Fruit fly (Drosophila melanogaster) whole organism, embryonic: ENCODE data around the gene CG15473.

ENCODE experiments used
- CG10209 ChIP-seq: fragments of 200-800 bp; sonication (Bioruptor generic); optimal IDR thresholded peaks from 3 replicates; lab custom pipeline; 2017; ENCODE audit warnings: missing biosample characterization, mild to moderate bottlenecking, missing genetic modification characterization, missing genetic modification reagents
- CG1024 ChIP-seq: fragments of 200-800 bp; sonication (Bioruptor generic); IDR thresholded peaks from 2 replicates; pipeline ENCODE4 v1.3.6; 2022; ENCODE audit warnings: missing biosample characterization, missing genetic modification characterization
- CG11093 ChIP-seq: fragments of 200-800 bp; sonication (Bioruptor generic); IDR thresholded peaks from 3 replicates; pipeline ENCODE4 v1.3.6; 2022; ENCODE audit warnings: missing biosample characterization, missing genetic modification characterization
- CG12071 ChIP-seq: fragments of 200-800 bp; sonication (Bioruptor generic); optimal IDR thresholded peaks from 3 replicates; lab custom pipeline; 2018; ENCODE audit warnings: missing biosample characterization, mild to moderate bottlenecking, missing genetic modification characterization
- CG14050 ChIP-seq: fragments of 200-800 bp; sonication (Bioruptor generic); IDR thresholded peaks from 3 replicates; pipeline ENCODE4 v1.3.6; 2022; ENCODE audit warnings: missing biosample characterization, missing genetic modification characterization
- CG15601 ChIP-seq: fragments of 200-800 bp; sonication (Bioruptor generic); optimal IDR thresholded peaks from 3 replicates; lab custom pipeline; 2019; ENCODE audit warnings: missing biosample characterization, mild to moderate bottlenecking, missing genetic modification characterization, moderate library complexity
- CG1603 ChIP-seq: fragments of 200-800 bp; sonication (Bioruptor generic); optimal IDR thresholded peaks from 2 replicates; lab custom pipeline; 2019; ENCODE audit warnings: missing biosample characterization, mild to moderate bottlenecking, missing genetic modification characterization, moderate library complexity
- CG16813 ChIP-seq: fragments of 200-800 bp; sonication (Bioruptor generic); IDR thresholded peaks from 3 replicates; pipeline ENCODE4 v1.3.6; 2022; ENCODE audit warnings: missing biosample characterization, missing genetic modification characterization; ENCODE audit not compliant: partially characterized antibody
- CG17359 ChIP-seq: fragments of 200-800 bp; sonication (Bioruptor generic); optimal IDR thresholded peaks from 3 replicates; lab custom pipeline; 2018; ENCODE audit warnings: missing biosample characterization, mild to moderate bottlenecking, missing genetic modification characterization, moderate library complexity
- CG17829 ChIP-seq: fragments of 200-800 bp; optimal IDR thresholded peaks from 2 replicates; lab custom pipeline; 2019; ENCODE audit warnings: missing biosample characterization, mild to moderate bottlenecking, missing genetic modification characterization, moderate library complexity
- CG2202 ChIP-seq: fragments of 200-800 bp; sonication (Bioruptor generic); optimal IDR thresholded peaks from 2 replicates; lab custom pipeline; 2018; ENCODE audit warnings: missing biosample characterization, mild to moderate bottlenecking, missing genetic modification characterization
- CG2678 ChIP-seq: fragments of 200-800 bp; sonication (Bioruptor generic); optimal IDR thresholded peaks from 3 replicates; lab custom pipeline; 2019; ENCODE audit warnings: missing biosample characterization, mild to moderate bottlenecking, missing genetic modification characterization, moderate library complexity
- CG30020 ChIP-seq: fragments of 200-800 bp; optimal IDR thresholded peaks from 2 replicates; lab custom pipeline; 2019; ENCODE audit warnings: missing biosample characterization, mild to moderate bottlenecking, missing genetic modification characterization, moderate library complexity
- CG43689 ChIP-seq: fragments of 200-800 bp; sonication (Bioruptor generic); IDR thresholded peaks from 2 replicates; pipeline ENCODE4 v1.3.6; 2022; ENCODE audit warnings: missing biosample characterization, missing genetic modification characterization
- CG4404 ChIP-seq: fragments of 200-800 bp; sonication (Bioruptor generic); IDR thresholded peaks from 2 replicates; pipeline ENCODE4 v1.3.6; 2022; ENCODE audit warnings: missing biosample characterization, missing genetic modification characterization
- CG7839 ChIP-seq: fragments of 200-800 bp; sonication (Bioruptor generic); optimal IDR thresholded peaks from 3 replicates; lab custom pipeline; 2018; ENCODE audit warnings: missing biosample characterization, mild to moderate bottlenecking, missing genetic modification characterization, moderate library complexity
- CrebB ChIP-seq: fragments of 200-800 bp; sonication (Bioruptor generic); optimal IDR thresholded peaks from 3 replicates; lab custom pipeline; 2018; ENCODE audit warnings: missing biosample characterization, mild to moderate bottlenecking, missing genetic modification characterization
- Doc3 ChIP-seq: fragments of 200-800 bp; sonication (Bioruptor generic); IDR thresholded peaks from 3 replicates; pipeline ENCODE4 v1.3.6; 2022; ENCODE audit warnings: missing biosample characterization, missing genetic modification characterization; ENCODE audit not compliant: partially characterized antibody
- Dref ChIP-seq: fragments of 200-800 bp; sonication (Bioruptor generic); IDR thresholded peaks from 2 replicates; pipeline ENCODE4 v1.3.6; 2022; ENCODE audit warnings: missing biosample characterization, missing genetic modification characterization
- Ets65A ChIP-seq: fragments of 200-800 bp; sonication (Bioruptor generic); peaks from one replicate; lab custom pipeline; 2016; ENCODE audit warnings: missing biosample characterization, missing genetic modification characterization
- H15 ChIP-seq: fragments of 200-800 bp; sonication (Bioruptor generic); IDR thresholded peaks from 3 replicates; pipeline ENCODE4 v1.3.6; 2022; ENCODE audit warnings: missing biosample characterization, missing genetic modification characterization
- Hr78 ChIP-seq, 2 experiments: fragments of 200-800 bp in 1 of 2; fragments of >200 bp in 1 of 2; sonication (Bioruptor generic) in 1 of 2; optimal IDR thresholded peaks; 2 replicates each; lab custom pipeline; 2017 to 2019; ENCODE audit warnings: missing biosample characterization in 2 of 2, missing genetic modification characterization in 2 of 2, mild to moderate bottlenecking in 1 of 2, moderate library complexity in 1 of 2
- MBD-R2 ChIP-seq: fragments of 200-800 bp; sonication (Bioruptor generic); IDR thresholded peaks from 2 replicates; pipeline ENCODE4 v1.3.6; 2022; ENCODE audit warnings: missing biosample characterization, missing genetic modification characterization
- Oaz ChIP-seq: fragments of 200-800 bp; sonication (Bioruptor generic); IDR thresholded peaks from 2 replicates; pipeline ENCODE4 v1.3.6; 2022; ENCODE audit warnings: missing biosample characterization, missing genetic modification characterization
- Oli ChIP-seq: fragments of 200-800 bp; sonication (Bioruptor generic); optimal IDR thresholded peaks from 2 replicates; lab custom pipeline; 2018; ENCODE audit warnings: missing biosample characterization, mild to moderate bottlenecking, missing genetic modification characterization, moderate library complexity
- ab ChIP-seq: fragments of 200-800 bp; sonication (Bioruptor generic); optimal IDR thresholded peaks from 2 replicates; lab custom pipeline; 2016; ENCODE audit warnings: missing biosample characterization, missing genetic modification characterization
- ara ChIP-seq: fragments of 200-800 bp; sonication (Bioruptor generic); IDR thresholded peaks from 2 replicates; pipeline ENCODE4 v1.3.6; 2022; ENCODE audit warnings: missing biosample characterization, missing genetic modification characterization
- az2 ChIP-seq: fragments of 200-800 bp; sonication (Bioruptor generic); optimal IDR thresholded peaks from 3 replicates; lab custom pipeline; 2016; ENCODE audit warnings: missing biosample characterization, missing genetic modification characterization
- btn ChIP-seq: fragments of 200-800 bp; sonication (Bioruptor generic); optimal IDR thresholded peaks from 2 replicates; lab custom pipeline; 2016; ENCODE audit warnings: missing biosample characterization, missing genetic modification characterization
- cato ChIP-seq: fragments of 200-800 bp; sonication (Bioruptor generic); optimal IDR thresholded peaks from 2 replicates; lab custom pipeline; 2016; ENCODE audit warnings: missing biosample characterization, missing genetic modification characterization, borderline replicate concordance
- chm ChIP-seq: fragments of 200-800 bp; sonication (Bioruptor generic); IDR thresholded peaks from 2 replicates; pipeline ENCODE4 v1.3.6; 2022; ENCODE audit warnings: missing biosample characterization, missing genetic modification characterization
- chn ChIP-seq: fragments of 200-800 bp; sonication (Bioruptor generic); optimal IDR thresholded peaks from 2 replicates; lab custom pipeline; 2016; ENCODE audit warnings: missing biosample characterization, missing genetic modification characterization
- da ChIP-seq: fragments of 200-800 bp; sonication (Bioruptor generic); optimal IDR thresholded peaks from 2 replicates; lab custom pipeline; 2016; ENCODE audit warnings: missing biosample characterization, missing genetic modification characterization
- dati ChIP-seq: fragments of 200-800 bp; sonication (Bioruptor generic); IDR thresholded peaks from 2 replicates; pipeline ENCODE4 v1.3.6; 2022; ENCODE audit warnings: missing biosample characterization, missing genetic modification characterization
- dmrt11E ChIP-seq: fragments of 200-800 bp; sonication (Bioruptor generic); optimal IDR thresholded peaks from 3 replicates; lab custom pipeline; 2018; ENCODE audit warnings: missing biosample characterization, mild to moderate bottlenecking, missing genetic modification characterization, moderate library complexity
- dysf ChIP-seq: fragments of 200-800 bp; sonication (Bioruptor generic); IDR thresholded peaks from 3 replicates; pipeline ENCODE4 v1.3.6; 2022; ENCODE audit warnings: missing biosample characterization, missing genetic modification characterization
- esg ChIP-seq: fragments of 200-800 bp; sonication (Bioruptor generic); conservative IDR thresholded peaks from 2 replicates; pipeline ENCODE4 v1.3.6; 2022; ENCODE audit warnings: missing biosample characterization, missing genetic modification characterization
- jigr1 ChIP-seq: fragments of 200-800 bp; sonication (Bioruptor generic); IDR thresholded peaks from 3 replicates; pipeline ENCODE4 v1.3.6; 2022; ENCODE audit warnings: missing biosample characterization, missing genetic modification characterization
- maf-S ChIP-seq: fragments of 200-800 bp; sonication (Bioruptor generic); optimal IDR thresholded peaks from 2 replicates; lab custom pipeline; 2016; ENCODE audit warnings: missing biosample characterization, missing genetic modification characterization
- onecut ChIP-seq: fragments of 200-800 bp; sonication (Bioruptor generic); IDR thresholded peaks from 2 replicates; pipeline ENCODE4 v1.3.6; 2022; ENCODE audit warnings: missing biosample characterization, missing genetic modification characterization
- pan ChIP-seq, 4 experiments: fragments of >200 bp in 3 of 4; fragments of 200-800 bp in 1 of 4; sonication (Bioruptor generic) in 1 of 4; optimal IDR thresholded peaks in 3 of 4; IDR thresholded peaks in 1 of 4; 2 replicates each; pipeline versions ENCODE4 v1.3.6 to Lab custom; 2017 to 2022; ENCODE audit warnings: missing biosample characterization in 2 of 4, missing genetic modification characterization in 2 of 4, mixed read lengths in 1 of 4
- repo ChIP-seq: fragments of 200-800 bp; sonication (Bioruptor generic); optimal IDR thresholded peaks from 2 replicates; lab custom pipeline; 2016; ENCODE audit warnings: missing biosample characterization, missing genetic modification characterization
- scrt ChIP-seq: fragments of 200-800 bp; sonication (Bioruptor generic); optimal IDR thresholded peaks from 2 replicates; lab custom pipeline; 2018; ENCODE audit warnings: missing biosample characterization, mild to moderate bottlenecking, missing genetic modification characterization, moderate library complexity
- slou ChIP-seq: fragments of 200-800 bp; sonication (Bioruptor generic); optimal IDR thresholded peaks from 3 replicates; lab custom pipeline; 2016; ENCODE audit warnings: missing biosample characterization, missing genetic modification characterization
- sr ChIP-seq: fragments of 200-800 bp; sonication (Bioruptor generic); IDR thresholded peaks from 3 replicates; pipeline ENCODE4 v1.3.6; 2022; ENCODE audit warnings: missing biosample characterization, missing genetic modification characterization
- vfl ChIP-seq: fragments of 200-800 bp; sonication (Bioruptor generic); optimal IDR thresholded peaks from 2 replicates; lab custom pipeline; 2016; ENCODE audit warnings: missing biosample characterization, missing genetic modification characterization
- vvl ChIP-seq: fragments of 200-800 bp; sonication (Bioruptor generic); IDR thresholded peaks from 2 replicates; pipeline ENCODE4 v1.3.6; 2022; ENCODE audit warnings: missing biosample characterization, missing genetic modification characterization
- zf30C ChIP-seq: fragments of 200-800 bp; sonication (Bioruptor generic); optimal IDR thresholded peaks from 3 replicates; lab custom pipeline; 2018; ENCODE audit warnings: missing biosample characterization, mild to moderate bottlenecking, missing genetic modification characterization
- zfh1 ChIP-seq: fragments of 200-800 bp; sonication (Bioruptor generic); IDR thresholded peaks from 3 replicates; pipeline ENCODE4 v1.3.6; 2022; ENCODE audit warnings: missing biosample characterization, missing genetic modification characterization

The CG15473 gene

dm6 chrX:4687778-4688399, 33.6 kb upstream of the CG15473 start, which contains the start of gene ctp (continued):
- TF ChIP-seq btn (GFP tag; lab: Kevin White, UChicago) (no peak), scrt (GFP tag; lab: Kevin White, UChicago) (peak; percentile 52), dysf (peak; percentile 47; the same call in 2 of the 3 replicates), CG2202 (no peak), CG4404 (GFP tag; lab: Robert Waterston, UW) (peak; percentile 33; the same call in 1 of the 2 replicates), CG15601 (tag; lab: Kevin White, UChicago) (peak; percentile 21), Oli (peak; percentile 30), ara (GFP tag; lab: Robert Waterston, UW) (no peak), repo (peak; percentile 8), dati (no peak), onecut (GFP tag; lab: Robert Waterston, UW) (peak; percentile 63), pan (optimal IDR thresholded peaks at IDR 0.05; lab: Kevin White, UChicago) (no peak), pan (GFP tag; optimal IDR thresholded peaks at IDR 0.05 in 1 of 2, IDR thresholded peaks at IDR 0.05 in 1 of 2) (no peak), CG17359 (tag; lab: Kevin White, UChicago) (peak; percentile 32), ab (GFP tag; lab: Kevin White, UChicago) (no peak), chm (GFP tag; lab: Robert Waterston, UW) (0 out of 2 replicates have a peak, but pooled peaks have one; percentile 16), CG17829 (tag; lab: Kevin White, UChicago) (peak; percentile 56), vfl (peak; percentile 40), Ets65A (GFP tag; lab: Kevin White, UChicago) (peak; percentile 65), Oaz (GFP tag; lab: Robert Waterston, UW) (no peak), CG43689 (GFP tag; lab: Robert Waterston, UW) (no peak), az2 (GFP tag; lab: Kevin White, UChicago) (peak; percentile 25), esg (no peak), cato (GFP tag; lab: Kevin White, UChicago) (no peak), Dref (peak; percentile 67), CrebB (tag; lab: Kevin White, UChicago) (peak; percentile 71), da (GFP tag; lab: Kevin White, UChicago) (no peak), CG30020 (tag; lab: Kevin White, UChicago) (peak; percentile 3), CG12071 (no peak), CG1024 (no peak), maf-S (GFP tag; lab: Kevin White, UChicago) (peak; percentile 23), CG2678 (tag; lab: Kevin White, UChicago) (peak; percentile 53), sr (no peak; the same call in 2 of the 3 replicates), CG16813 (peak; percentile 76), Hr78 (GFP tag; optimal IDR thresholded peaks at IDR 0.05; lab: Kevin White, UChicago) (no peak), vvl (GFP tag; lab: Robert Waterston, UW) (no peak; the same call in none of the 2 replicates), CG7839 (tag; lab: Kevin White, UChicago) (peak; percentile 29), chn (GFP tag; lab: Kevin White, UChicago) (peak; percentile 12), jigr1 (GFP tag; lab: Robert Waterston, UW) (no peak), H15 (GFP tag; lab: Robert Waterston, UW) (peak; percentile 27; the same call in 1 of the 3 replicates), CG11093 (GFP tag; lab: Robert Waterston, UW) (no peak), MBD-R2 (GFP tag; lab: Robert Waterston, UW) (peak; percentile 37; the same call in 1 of the 2 replicates), dmrt11E (tag; lab: Kevin White, UChicago) (peak; percentile 25), CG10209 (no peak), zfh1 (GFP tag; lab: Robert Waterston, UW) (peak; percentile 38; the same call in 1 of the 3 replicates), CG1603 (tag; lab: Kevin White, UChicago) (peak; percentile 75), CG14050 (no peak; the same call in 2 of the 3 replicates), Doc3 (GFP tag; lab: Robert Waterston, UW) (peak; percentile 65; the same call in 2 of the 3 replicates), zf30C (GFP tag; lab: Kevin White, UChicago) (peak; percentile 36), slou (GFP tag; lab: Kevin White, UChicago) (no peak)
